Fruit fly (Drosophila melanogaster) whole organism, prepupa: ENCODE data around the gene RNaseX25.

ENCODE experiments used
- Blimp-1 ChIP-seq: fragments of 200-800 bp; sonication (Bioruptor generic); optimal IDR thresholded peaks from 3 replicates; lab custom pipeline; 2017; ENCODE audit warnings: missing biosample characterization, missing genetic modification characterization, mild to moderate bottlenecking, moderate library complexity, missing genetic modification reagents
- CG11762 ChIP-seq: fragments of 200-800 bp; sonication (Bioruptor generic); optimal IDR thresholded peaks from 3 replicates; lab custom pipeline; 2016; ENCODE audit warnings: missing biosample characterization, missing genetic modification characterization; ENCODE audit not compliant: insufficient read depth
- CG1621 ChIP-seq: fragments of 200-800 bp; sonication (Bioruptor generic); optimal IDR thresholded peaks from 3 replicates; lab custom pipeline; 2018; ENCODE audit warnings: missing biosample characterization, mild to moderate bottlenecking, missing genetic modification characterization
- CG31627 ChIP-seq: fragments of 200-800 bp; sonication (Bioruptor generic); optimal IDR thresholded peaks from 3 replicates; lab custom pipeline; 2016; ENCODE audit warnings: missing biosample characterization, missing genetic modification characterization
- CG32006 ChIP-seq: fragments of 200-800 bp; sonication (Bioruptor generic); optimal IDR thresholded peaks from 3 replicates; lab custom pipeline; 2017; ENCODE audit warnings: missing biosample characterization, mild to moderate bottlenecking, missing genetic modification characterization
- CG34406 ChIP-seq: fragments of 200-800 bp; sonication (Bioruptor generic); optimal IDR thresholded peaks from 3 replicates; lab custom pipeline; 2016; ENCODE audit warnings: missing biosample characterization, missing genetic modification characterization
- Gug ChIP-seq: fragments of 200-800 bp; sonication (Bioruptor generic); IDR thresholded peaks from 2 replicates; pipeline ENCODE4 v1.3.6; 2022; ENCODE audit warnings: missing biosample characterization, missing genetic modification characterization
- OdsH ChIP-seq: fragments of 200-800 bp; sonication (Bioruptor generic); optimal IDR thresholded peaks from 3 replicates; lab custom pipeline; 2016; ENCODE audit warnings: missing biosample characterization, missing genetic modification characterization
- Sox15 ChIP-seq: fragments of 200-800 bp; sonication (Bioruptor generic); optimal IDR thresholded peaks from 3 replicates; lab custom pipeline; 2016; ENCODE audit warnings: missing biosample characterization, missing genetic modification characterization
- acj6 ChIP-seq: fragments of 200-800 bp; sonication (Bioruptor generic); optimal IDR thresholded peaks from 3 replicates; lab custom pipeline; 2016; ENCODE audit warnings: missing biosample characterization, missing genetic modification characterization
- esn ChIP-seq: fragments of 200-800 bp; sonication (Bioruptor generic); optimal IDR thresholded peaks from 2 replicates; lab custom pipeline; 2016; ENCODE audit warnings: missing biosample characterization, mild to moderate bottlenecking, missing genetic modification characterization, moderate library complexity
- lz ChIP-seq: fragments of 200-800 bp; sonication (Bioruptor generic); optimal IDR thresholded peaks from 3 replicates; lab custom pipeline; 2016; ENCODE audit warnings: missing biosample characterization, missing genetic modification characterization
- svp ChIP-seq: fragments of 200-800 bp; sonication (Bioruptor generic); peaks from one replicate; lab custom pipeline; 2016; ENCODE audit warnings: missing biosample characterization, missing genetic modification characterization
- topi ChIP-seq: fragments of 200-800 bp; sonication (Bioruptor generic); optimal IDR thresholded peaks from 3 replicates; lab custom pipeline; 2016; ENCODE audit warnings: missing biosample characterization, missing genetic modification characterization

DNA sequence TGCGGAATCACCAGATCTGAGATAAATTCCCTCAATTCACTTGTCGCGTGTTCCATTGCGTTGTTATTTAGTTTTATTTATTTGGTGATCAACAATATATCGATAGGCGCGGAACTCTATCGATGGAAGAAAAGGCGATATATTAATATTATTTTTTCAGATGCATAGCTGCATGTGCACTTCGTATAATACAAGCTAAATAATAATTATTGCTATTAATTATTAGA lies 8.1 kb downstream of the RNaseX25 start, which contains the start of gene Pop4:
- no peak for TF ChIP-seq CG11762 (GFP tag; lab: Kevin White, UChicago)
- no peak for TF ChIP-seq topi (GFP tag; lab: Kevin White, UChicago)
- no peak for TF ChIP-seq CG1621
- no peak for TF ChIP-seq svp (GFP tag; lab: Kevin White, UChicago)
- no peak for TF ChIP-seq OdsH (GFP tag; lab: Kevin White, UChicago)
- TF ChIP-seq CG31627 (GFP tag; lab: Kevin White, UChicago): no peak
- TF ChIP-seq CG32006: no peak
- no peak for TF ChIP-seq CG34406 (GFP tag; lab: Kevin White, UChicago)
- TF ChIP-seq Sox15 (GFP tag; lab: Kevin White, UChicago): no peak
- no peak for TF ChIP-seq lz
- no peak for TF ChIP-seq esn (GFP tag; lab: Kevin White, UChicago)
- TF ChIP-seq acj6 (GFP tag; lab: Kevin White, UChicago): no peak
- no peak for TF ChIP-seq Gug (GFP tag; lab: Robert Waterston, UW)
- no peak for TF ChIP-seq Blimp-1 (GFP tag; lab: Kevin White, UChicago)
